Worm (Caenorhabditis elegans): ENCODE data around the gene M151.10.

ce11 chrII:3598721-3599120 lies 41.4 kb downstream of the M151.10 start, which contains the start of gene Y49F6A.11:
- TF ChIP-seq lsy-2 (tag; optimal IDR thresholded peaks at IDR 0.05) (no peak), nhr-85 (tag) (no peak), dpl-1 (GFP tag; optimal IDR thresholded peaks at IDR 0.05) (no peak), irx-1 (tag; optimal IDR thresholded peaks at IDR 0.05) (no peak), ceh-8 (GFP tag; optimal IDR thresholded peaks at IDR 0.05) (no peak), unc-130 (tag; optimal IDR thresholded peaks at IDR 0.05) (no peak), zag-1 (tag; optimal IDR thresholded peaks at IDR 0.05) (no peak), Y116A8C.19 (tag; optimal IDR thresholded peaks at IDR 0.05; ENCODE audit: borderline replicate concordance) (no peak), mab-9 (GFP tag; IDR thresholded peaks at IDR 0.05) (no peak), nhr-77 (tag; optimal IDR thresholded peaks at IDR 0.05) (no peak), ztf-4 (tag; optimal IDR thresholded peaks at IDR 0.05) (no peak)
